Worm (Caenorhabditis elegans) whole organism, L4 larva: ENCODE measurements around the gene F26F2.10.

Experiments used
- F37D6.2 ChIP-seq: sonication (generic microtip); optimal IDR thresholded peaks from 2 replicates; lab custom pipeline; 2016; ENCODE audit warnings: mild to moderate bottlenecking, missing genetic modification characterization, missing compliant biosample characterization
- F44E2.7 ChIP-seq: fragments of 200-800 bp; sonication (Bioruptor generic); IDR thresholded peaks from 2 replicates; pipeline ENCODE4 v2.1.2; 2022; ENCODE audit warnings: missing genetic modification characterization, missing compliant biosample characterization
- T20F7.1 ChIP-seq: fragments of 200-800 bp; sonication (Bioruptor generic); optimal IDR thresholded peaks from 2 replicates; lab custom pipeline; 2018; ENCODE audit warnings: mild to moderate bottlenecking, missing genetic modification characterization, missing compliant biosample characterization
- T26A8.4 ChIP-seq: fragments of 200-800 bp; sonication (Bioruptor generic); IDR thresholded peaks from 2 replicates; pipeline ENCODE4 v1.3.6; 2022; ENCODE audit warnings: missing genetic modification characterization, missing compliant biosample characterization
- Y75B8A.6 ChIP-seq: fragments of 200-800 bp; sonication (Bioruptor generic); IDR thresholded peaks from 2 replicates; pipeline ENCODE4 v1.3.6; 2022; ENCODE audit warnings: missing genetic modification reagents, missing genetic modification characterization, missing compliant biosample characterization
- ZK337.2 ChIP-seq: fragments of 200-800 bp; sonication (Bioruptor generic); IDR thresholded peaks from 2 replicates; pipeline ENCODE4 v1.3.6; 2022; ENCODE audit warnings: missing genetic modification reagents, missing genetic modification characterization, missing compliant biosample characterization
- aha-1 ChIP-seq: fragments of 150-350 bp; peaks from one replicate; lab custom pipeline; 2014; ENCODE audit warnings: missing biosample characterization, missing genetic modification characterization
- arid-1 ChIP-seq: fragments of 200-800 bp; sonication (Bioruptor generic); conservative IDR thresholded peaks from 2 replicates; pipeline ENCODE4 v1.3.6; 2022; ENCODE audit warnings: missing genetic modification reagents, missing genetic modification characterization, missing compliant biosample characterization
- attf-4 ChIP-seq: sonication (generic microtip); optimal IDR thresholded peaks from 3 replicates; lab custom pipeline; 2017; ENCODE audit warnings: missing biosample characterization, missing genetic modification characterization
- ceh-20 ChIP-seq: fragments of 200-800 bp; sonication (Bioruptor generic); IDR thresholded peaks from 2 replicates; pipeline ENCODE4 v1.3.6; 2022; ENCODE audit warnings: missing genetic modification reagents, missing genetic modification characterization, missing compliant biosample characterization
- ceh-28 ChIP-seq: fragments of 150-350 bp; optimal IDR thresholded peaks from 2 replicates; lab custom pipeline; 2014; ENCODE audit warnings: missing biosample characterization, missing genetic modification reagents, missing genetic modification characterization
- ceh-44 ChIP-seq: fragments of 200-800 bp; sonication (Bioruptor generic); IDR thresholded peaks from 2 replicates; pipeline ENCODE4 v1.3.6; 2022; ENCODE audit warnings: missing genetic modification reagents, missing genetic modification characterization, missing compliant biosample characterization
- ceh-62 ChIP-seq: sonication (generic microtip); optimal IDR thresholded peaks from 2 replicates; lab custom pipeline; 2017; ENCODE audit warnings: missing biosample characterization, missing genetic modification characterization
- ceh-82 ChIP-seq: sonication (generic microtip); optimal IDR thresholded peaks from 2 replicates; lab custom pipeline; 2017; ENCODE audit warnings: missing biosample characterization, missing genetic modification characterization
- cey-2 ChIP-seq: sonication (generic microtip); optimal IDR thresholded peaks from 3 replicates; lab custom pipeline; 2017; ENCODE audit warnings: missing genetic modification characterization, mild to moderate bottlenecking, missing compliant biosample characterization, antibody characterized with exemption, borderline replicate concordance; ENCODE audit not compliant: insufficient read depth
- dmd-9 ChIP-seq: fragments of 200-800 bp; sonication (Bioruptor generic); IDR thresholded peaks from 2 replicates; pipeline ENCODE4 v1.3.6; 2022; ENCODE audit warnings: missing genetic modification reagents, missing genetic modification characterization, missing compliant biosample characterization
- duxl-1 ChIP-seq: sonication (generic microtip); optimal IDR thresholded peaks from 2 replicates; lab custom pipeline; 2016; ENCODE audit warnings: mild to moderate bottlenecking, missing genetic modification characterization, moderate library complexity, missing compliant biosample characterization; ENCODE audit not compliant: poor library complexity
- dve-1 ChIP-seq: sonication (generic microtip); optimal IDR thresholded peaks from 2 replicates; lab custom pipeline; 2017; ENCODE audit warnings: antibody characterized with exemption, mild to moderate bottlenecking, missing genetic modification characterization, missing compliant biosample characterization; ENCODE audit not compliant: insufficient read depth
- fkh-10 ChIP-seq: fragments of 150-350 bp; optimal IDR thresholded peaks from 2 replicates; lab custom pipeline; 2014; ENCODE audit warnings: missing biosample characterization, missing genetic modification reagents, missing genetic modification characterization
- fos-1 ChIP-seq: fragments of 150-350 bp; optimal IDR thresholded peaks from 2 replicates; lab custom pipeline; 2014; ENCODE audit warnings: missing biosample characterization, missing genetic modification characterization
- hif-1 ChIP-seq, 2 experiments: sonication (generic microtip); optimal IDR thresholded peaks; 2 replicates each; lab custom pipeline; 2016 to 2017; ENCODE audit warnings: missing compliant biosample characterization in 2 of 2, missing genetic modification characterization in 2 of 2, missing genetic modification reagents in 2 of 2, missing genotype in 2 of 2, mild to moderate bottlenecking in 1 of 2
- hlh-11 ChIP-seq: fragments of 200-800 bp; sonication (Bioruptor generic); optimal IDR thresholded peaks from 2 replicates; lab custom pipeline; 2018; ENCODE audit warnings: mild to moderate bottlenecking, missing genetic modification characterization, missing compliant biosample characterization
- hmg-1.1 ChIP-seq: fragments of 200-800 bp; sonication (Bioruptor generic); IDR thresholded peaks from 2 replicates; pipeline ENCODE4 v1.3.6; 2022; ENCODE audit warnings: missing genetic modification reagents, missing genetic modification characterization, missing compliant biosample characterization
- lin-1 ChIP-seq: fragments of 200-800 bp; sonication (Bioruptor generic); IDR thresholded peaks from 2 replicates; pipeline ENCODE4 v1.3.6; 2022; ENCODE audit warnings: missing genetic modification reagents, missing genetic modification characterization, missing compliant biosample characterization
- lin-13 ChIP-seq: fragments of 150-350 bp; optimal IDR thresholded peaks from 2 replicates; lab custom pipeline; 2014; ENCODE audit warnings: missing biosample characterization, missing genetic modification reagents, missing genetic modification characterization
- lin-38 ChIP-seq: fragments of 200-800 bp; sonication (Bioruptor generic); IDR thresholded peaks from 2 replicates; pipeline ENCODE4 v1.3.6; 2022; ENCODE audit warnings: missing genetic modification reagents, missing genetic modification characterization, missing compliant biosample characterization
- lin-39 ChIP-seq: fragments of 150-350 bp; optimal IDR thresholded peaks from 2 replicates; lab custom pipeline; 2014; ENCODE audit warnings: missing biosample characterization, missing genetic modification reagents, missing genetic modification characterization
- lsy-2 ChIP-seq, 2 experiments: fragments of 150-350 bp in 1 of 2; sonication (generic microtip) in 1 of 2; optimal IDR thresholded peaks; 2 replicates each; lab custom pipeline; 2014 to 2017; ENCODE audit warnings: missing biosample characterization in 2 of 2, missing genetic modification characterization in 2 of 2
- madf-9 ChIP-seq: fragments of 200-800 bp; sonication (Bioruptor generic); conservative IDR thresholded peaks from 2 replicates; pipeline ENCODE4 v1.3.6; 2022; ENCODE audit warnings: missing genetic modification reagents, missing genetic modification characterization, missing compliant biosample characterization
- mdl-1 ChIP-seq, 2 experiments: fragments of 150-350 bp in 1 of 2; sonication (generic microtip) in 1 of 2; optimal IDR thresholded peaks; 2 replicates each; lab custom pipeline; 2014 to 2017; ENCODE audit warnings: missing biosample characterization in 2 of 2, missing genetic modification characterization in 2 of 2
- mep-1 ChIP-seq: fragments of 150-350 bp; sonication (generic microtip); optimal IDR thresholded peaks from 3 replicates; lab custom pipeline; 2014; ENCODE audit warnings: missing biosample characterization, missing genetic modification characterization
- mes-2 ChIP-seq: sonication (generic microtip); optimal IDR thresholded peaks from 2 replicates; lab custom pipeline; 2016; ENCODE audit warnings: missing genotype, mild to moderate bottlenecking, missing genetic modification characterization, missing compliant biosample characterization; ENCODE audit not compliant: poor library complexity, severe bottlenecking
- mxl-2 ChIP-seq: fragments of 200-800 bp; sonication (Bioruptor generic); conservative IDR thresholded peaks from 2 replicates; pipeline ENCODE4 v1.3.6; 2022; ENCODE audit warnings: missing genetic modification reagents, missing genetic modification characterization, missing compliant biosample characterization
- mxl-3 ChIP-seq: fragments of 200-800 bp; sonication (Bioruptor generic); optimal IDR thresholded peaks from 2 replicates; lab custom pipeline; 2018; ENCODE audit warnings: mild to moderate bottlenecking, missing genetic modification characterization, missing compliant biosample characterization
- nhr-102 ChIP-seq: sonication (generic microtip); optimal IDR thresholded peaks from 2 replicates; lab custom pipeline; 2016; ENCODE audit warnings: mild to moderate bottlenecking, missing genetic modification characterization, moderate library complexity, missing compliant biosample characterization
- nhr-41 ChIP-seq: fragments of 200-800 bp; sonication (Bioruptor generic); IDR thresholded peaks from 2 replicates; pipeline ENCODE4 v1.3.6; 2022; ENCODE audit warnings: missing genetic modification reagents, missing genetic modification characterization, missing compliant biosample characterization
- nhr-6 ChIP-seq: fragments of 150-350 bp; optimal IDR thresholded peaks from 2 replicates; lab custom pipeline; 2014; ENCODE audit warnings: missing biosample characterization, missing genetic modification characterization
- nhr-77 ChIP-seq: fragments of 150-350 bp; optimal IDR thresholded peaks from 2 replicates; lab custom pipeline; 2014; ENCODE audit warnings: missing biosample characterization, missing genetic modification characterization
- php-3 ChIP-seq: fragments of 200-800 bp; sonication (Bioruptor generic); IDR thresholded peaks from 2 replicates; pipeline ENCODE4 v1.3.6; 2022; ENCODE audit warnings: missing genetic modification reagents, missing genetic modification characterization, missing compliant biosample characterization
- pqm-1 ChIP-seq: sonication (generic microtip); optimal IDR thresholded peaks from 2 replicates; lab custom pipeline; 2017; ENCODE audit warnings: missing biosample characterization, missing genetic modification characterization
- rbr-2 ChIP-seq: sonication (generic microtip); optimal IDR thresholded peaks from 2 replicates; lab custom pipeline; 2016; ENCODE audit warnings: missing genotype, missing genetic modification characterization, missing compliant biosample characterization
- sdz-12 ChIP-seq: fragments of 200-800 bp; sonication (Bioruptor generic); optimal IDR thresholded peaks from 2 replicates; lab custom pipeline; 2018; ENCODE audit warnings: mild to moderate bottlenecking, missing genetic modification characterization, missing compliant biosample characterization
- skn-1 ChIP-seq: fragments of 150-350 bp; optimal IDR thresholded peaks from 2 replicates; lab custom pipeline; 2014; ENCODE audit warnings: missing biosample characterization, missing genetic modification characterization
- spr-1 ChIP-seq: sonication (generic microtip); optimal IDR thresholded peaks from 2 replicates; lab custom pipeline; 2016; ENCODE audit warnings: mild to moderate bottlenecking, missing genetic modification characterization, missing compliant biosample characterization
- tag-97 ChIP-seq: fragments of 200-800 bp; sonication (Bioruptor generic); IDR thresholded peaks from 2 replicates; pipeline ENCODE4 v1.3.6; 2022; ENCODE audit warnings: missing genetic modification characterization, missing compliant biosample characterization
- tra-1 ChIP-seq: fragments of 200-800 bp; sonication (Bioruptor generic); IDR thresholded peaks from 2 replicates; pipeline ENCODE4 v1.3.6; 2022; ENCODE audit warnings: missing genetic modification reagents, missing genetic modification characterization, missing compliant biosample characterization
- unc-130 ChIP-seq: sonication (generic microtip); optimal IDR thresholded peaks from 2 replicates; lab custom pipeline; 2016; ENCODE audit warnings: missing genetic modification reagents, missing genetic modification characterization, missing compliant biosample characterization
- vab-7 ChIP-seq: fragments of 200-800 bp; sonication (Bioruptor generic); IDR thresholded peaks from 2 replicates; pipeline ENCODE4 v1.3.6; 2022; ENCODE audit warnings: missing genetic modification reagents, missing genetic modification characterization, missing compliant biosample characterization
- zip-2 ChIP-seq: fragments of 150-350 bp; optimal IDR thresholded peaks from 2 replicates; lab custom pipeline; 2014; ENCODE audit warnings: missing biosample characterization, missing genetic modification characterization
- ztf-11 ChIP-seq: fragments of 150-350 bp; optimal IDR thresholded peaks from 2 replicates; lab custom pipeline; 2014; ENCODE audit warnings: missing biosample characterization, missing genetic modification characterization

The F26F2.10 gene

ce11 chrV:20594746-20595145 lies at the start of gene F26F2.10:
Gene F26F2.10 (minus strand): TSS chrV:20594846.
- TF ChIP-seq pqm-1 (tag; lab: Kevin White, UChicago) (no peak), dmd-9 (GFP tag; lab: Robert Waterston, UW) (no peak), Y75B8A.6 (no peak), dve-1 (tag; lab: Kevin White, UChicago) (no peak), vab-7 (GFP tag; lab: Robert Waterston, UW) (no peak), zip-2 (tag; lab: Kevin White, UChicago) (no peak), fkh-10 (no peak), nhr-77 (tag; lab: Kevin White, UChicago) (no peak), ceh-44 (no peak), ceh-20 (GFP tag; lab: Robert Waterston, UW) (no peak), mep-1 (tag; lab: Kevin White, UChicago) (no peak), fos-1 (tag; lab: Kevin White, UChicago) (no peak), hlh-11 (tag; lab: Kevin White, UChicago) (no peak), ZK337.2 (no peak), tra-1 (GFP tag; lab: Robert Waterston, UW) (no peak), spr-1 (tag; lab: Kevin White, UChicago) (no peak), T20F7.1 (GFP tag; lab: Kevin White, UChicago) (no peak), mes-2 (no peak), lin-1 (GFP tag; lab: Robert Waterston, UW) (no peak), tag-97 (GFP tag; lab: Robert Waterston, UW) (no peak)
- TF ChIP-seq, all 104 proteins: peak for 0

ce11 chrV:20641896-20642295 lies 47.2 kb upstream of the F26F2.10 start, which contains the start of gene srxa-15:
Gene srxa-15 (plus strand): TSS chrV:20642196.
- no peak for TF ChIP-seq lsy-2 (tag; optimal IDR thresholded peaks at IDR 0.05; lab: Kevin White, UChicago)
- TF ChIP-seq hif-1 (tag; optimal IDR thresholded peaks at IDR 0.05; lab: Kevin White, UChicago) = no peak
- no peak for TF ChIP-seq tra-1 (GFP tag; lab: Robert Waterston, UW)
- no peak for TF ChIP-seq nhr-6 (tag; lab: Kevin White, UChicago)
- TF ChIP-seq mxl-3 = no peak
- TF ChIP-seq arid-1 (GFP tag; lab: Robert Waterston, UW) = no peak
- no peak for TF ChIP-seq skn-1 (tag; lab: Kevin White, UChicago)
- no peak for TF ChIP-seq rbr-2 (tag; lab: Kevin White, UChicago)
- TF ChIP-seq php-3 (GFP tag; lab: Robert Waterston, UW) = no peak
- no peak for TF ChIP-seq lin-13
- TF ChIP-seq ceh-62 (tag; lab: Kevin White, UChicago) = no peak
- TF ChIP-seq nhr-102 (tag; lab: Kevin White, UChicago) = no peak
- TF ChIP-seq zip-2 (tag; lab: Kevin White, UChicago) = no peak
- no peak for TF ChIP-seq T26A8.4 (GFP tag; lab: Robert Waterston, UW)
- TF ChIP-seq unc-130 (GFP tag; lab: Kevin White, UChicago) = no peak
- TF ChIP-seq F37D6.2 = no peak
- TF ChIP-seq lin-38 (GFP tag; lab: Robert Waterston, UW) = no peak
- TF ChIP-seq lin-39 = no peak
- TF ChIP-seq mxl-2 = no peak
- no peak for TF ChIP-seq F44E2.7 (GFP tag; lab: Robert Waterston, UW)

ce11 chrV:20639294-20639693 lies 44.6 kb upstream of the F26F2.10 start, which contains the start of gene srxa-14:
Gene srxa-14 (plus strand): TSS chrV:20639594.
- TF ChIP-seq sdz-12 (no peak), attf-4 (no peak), tra-1 (GFP tag; lab: Robert Waterston, UW) (no peak), T26A8.4 (GFP tag; lab: Robert Waterston, UW) (no peak), ztf-11 (tag; lab: Kevin White, UChicago) (no peak), cey-2 (tag; lab: Kevin White, UChicago) (no peak), ceh-62 (tag; lab: Kevin White, UChicago) (no peak), ceh-28 (tag; lab: Kevin White, UChicago) (no peak), mdl-1 (tag; optimal IDR thresholded peaks at IDR 0.05; lab: Kevin White, UChicago) (no peak), aha-1 (tag; lab: Kevin White, UChicago) (no peak), duxl-1 (no peak), madf-9 (GFP tag; lab: Robert Waterston, UW) (no peak), ceh-82 (tag; lab: Kevin White, UChicago) (no peak), hmg-1.1 (no peak), nhr-41 (GFP tag; lab: Robert Waterston, UW) (no peak), nhr-102 (tag; lab: Kevin White, UChicago) (no peak)
